Fruit fly (Drosophila melanogaster) whole organism, embryonic: Measurements from ENCODE around the gene CG13026.

Experiments used
- CG10431 ChIP-seq: fragments of 200-800 bp; sonication (Bioruptor generic); optimal IDR thresholded peaks from 3 replicates; lab custom pipeline; 2018; ENCODE audit warnings: missing biosample characterization, mild to moderate bottlenecking, missing genetic modification characterization
- CG13287 ChIP-seq: fragments of 200-800 bp; sonication (Bioruptor generic); IDR thresholded peaks from 2 replicates; pipeline ENCODE4 v1.3.6; 2022; ENCODE audit warnings: missing biosample characterization, missing genetic modification characterization; ENCODE audit not compliant: partially characterized antibody
- CG14441 ChIP-seq: fragments of 200-800 bp; sonication (Bioruptor generic); IDR thresholded peaks from 2 replicates; pipeline ENCODE4 v1.3.6; 2022; ENCODE audit warnings: missing biosample characterization, missing genetic modification characterization
- CG17568 ChIP-seq: fragments of 200-800 bp; sonication (Bioruptor generic); optimal IDR thresholded peaks from 2 replicates; lab custom pipeline; 2018; ENCODE audit warnings: missing biosample characterization, mild to moderate bottlenecking, missing genetic modification characterization, moderate library complexity
- CG17912 ChIP-seq: fragments of 200-800 bp; sonication (Bioruptor generic); optimal IDR thresholded peaks from 2 replicates; lab custom pipeline; 2018; ENCODE audit warnings: missing biosample characterization, mild to moderate bottlenecking, missing genetic modification characterization
- CG30431 ChIP-seq: fragments of 200-800 bp; sonication (Bioruptor generic); optimal IDR thresholded peaks from 2 replicates; lab custom pipeline; 2017; ENCODE audit warnings: missing biosample characterization, missing genetic modification characterization
- CG34224 ChIP-seq: fragments of 200-800 bp; sonication (Bioruptor generic); IDR thresholded peaks from 3 replicates; pipeline ENCODE4 v1.3.6; 2022; ENCODE audit warnings: missing biosample characterization, missing genetic modification characterization; ENCODE audit not compliant: partially characterized antibody
- CG3726 ChIP-seq: fragments of 200-800 bp; sonication (Bioruptor generic); IDR thresholded peaks from 3 replicates; pipeline ENCODE4, ENCODE4 v1.3.6; 2022; ENCODE audit warnings: missing biosample characterization, missing genetic modification characterization
- CG4282 ChIP-seq: fragments of 200-800 bp; sonication (Bioruptor generic); optimal IDR thresholded peaks from 2 replicates; lab custom pipeline; 2016; ENCODE audit warnings: missing biosample characterization, missing genetic modification characterization
- CG4404 ChIP-seq: fragments of 200-800 bp; sonication (Bioruptor generic); IDR thresholded peaks from 2 replicates; pipeline ENCODE4 v1.3.6; 2022; ENCODE audit warnings: missing biosample characterization, missing genetic modification characterization
- CG4424 ChIP-seq: fragments of 200-800 bp; sonication (Bioruptor generic); optimal IDR thresholded peaks from 3 replicates; lab custom pipeline; 2016; ENCODE audit warnings: missing biosample characterization, missing genetic modification characterization
- CG7357 ChIP-seq: fragments of 200-800 bp; sonication (Bioruptor generic); IDR thresholded peaks from 3 replicates; pipeline ENCODE4 v1.3.6; 2022; ENCODE audit warnings: missing biosample characterization, missing genetic modification characterization
- CG7987 ChIP-seq: fragments of 200-800 bp; sonication (Bioruptor generic); optimal IDR thresholded peaks from 2 replicates; lab custom pipeline; 2018; ENCODE audit warnings: missing biosample characterization, mild to moderate bottlenecking, missing genetic modification characterization, moderate library complexity
- CrebB ChIP-seq: fragments of 200-800 bp; sonication (Bioruptor generic); optimal IDR thresholded peaks from 3 replicates; lab custom pipeline; 2018; ENCODE audit warnings: missing biosample characterization, mild to moderate bottlenecking, missing genetic modification characterization
- D ChIP-seq, 2 experiments: fragments of 200-800 bp in 1 of 2; fragments of >200 bp in 1 of 2; sonication (Bioruptor generic) in 1 of 2; optimal IDR thresholded peaks; 2 replicates in 1 of 2; 3 replicates in 1 of 2; lab custom pipeline; 2017; ENCODE audit warnings: mild to moderate bottlenecking in 1 of 2, missing biosample characterization in 1 of 2, missing genetic modification characterization in 1 of 2, missing genetic modification reagents in 1 of 2
- Doc2 ChIP-seq: fragments of 200-800 bp; sonication (Bioruptor generic); IDR thresholded peaks from 2 replicates; pipeline ENCODE4 v1.3.6; 2022; ENCODE audit warnings: missing biosample characterization, missing genetic modification characterization
- Dp ChIP-seq: fragments of 200-800 bp; sonication (Bioruptor generic); optimal IDR thresholded peaks from 2 replicates; lab custom pipeline; 2018; ENCODE audit warnings: missing biosample characterization, mild to moderate bottlenecking, missing genetic modification characterization, moderate library complexity
- ERR ChIP-seq: fragments of 200-800 bp; sonication (Bioruptor generic); optimal IDR thresholded peaks from 2 replicates; lab custom pipeline; 2016; ENCODE audit warnings: missing biosample characterization, missing genetic modification characterization
- H2.0 ChIP-seq: fragments of 200-800 bp; sonication (Bioruptor generic); IDR thresholded peaks from 2 replicates; pipeline ENCODE4 v1.3.6; 2022; ENCODE audit warnings: missing biosample characterization, missing genetic modification characterization
- Hr39 ChIP-seq: fragments of >200 bp; optimal IDR thresholded peaks from 2 replicates; lab custom pipeline; 2017
- Hr51 ChIP-seq, 2 experiments: fragments of 200-800 bp; sonication (Bioruptor generic); optimal IDR thresholded peaks; 2 replicates in 1 of 2; 3 replicates in 1 of 2; lab custom pipeline; 2016 to 2018; ENCODE audit warnings: missing biosample characterization in 2 of 2, missing genetic modification characterization in 2 of 2, mild to moderate bottlenecking in 1 of 2, moderate library complexity in 1 of 2
- Lim3 ChIP-seq: fragments of 200-800 bp; sonication (Bioruptor generic); IDR thresholded peaks from 2 replicates; pipeline ENCODE4 v1.3.6; 2022; ENCODE audit warnings: missing biosample characterization, missing genetic modification characterization
- NFAT ChIP-seq: fragments of 200-800 bp; sonication (Bioruptor generic); IDR thresholded peaks from 2 replicates; pipeline ENCODE4 v1.3.6; 2022; ENCODE audit warnings: missing biosample characterization, missing genetic modification characterization
- Neu2 ChIP-seq: fragments of 200-800 bp; sonication (Bioruptor generic); optimal IDR thresholded peaks from 3 replicates; lab custom pipeline; 2016; ENCODE audit warnings: missing biosample characterization, missing genetic modification characterization, borderline replicate concordance
- Stat92E ChIP-seq, 3 experiments: fragments of >200 bp in 2 of 3; fragments of 200-800 bp in 1 of 3; sonication (Bioruptor generic) in 1 of 3; optimal IDR thresholded peaks; 2 replicates each; lab custom pipeline; 2017 to 2019; ENCODE audit warnings: missing biosample characterization in 3 of 3, missing genetic modification characterization in 3 of 3, mild to moderate bottlenecking in 1 of 3, moderate library complexity in 1 of 3
- Xbp1 ChIP-seq: fragments of 200-800 bp; sonication (Bioruptor generic); optimal IDR thresholded peaks from 3 replicates; lab custom pipeline; 2016; ENCODE audit warnings: missing biosample characterization, mild to moderate bottlenecking, missing genetic modification characterization
- Xrp1 ChIP-seq: fragments of 200-800 bp; sonication (Bioruptor generic); IDR thresholded peaks from 2 replicates; pipeline ENCODE4 v1.3.6; 2022; ENCODE audit warnings: missing biosample characterization, missing genetic modification characterization
- ab ChIP-seq: fragments of 200-800 bp; sonication (Bioruptor generic); optimal IDR thresholded peaks from 2 replicates; lab custom pipeline; 2016; ENCODE audit warnings: missing biosample characterization, missing genetic modification characterization
- ara ChIP-seq: fragments of 200-800 bp; sonication (Bioruptor generic); IDR thresholded peaks from 2 replicates; pipeline ENCODE4 v1.3.6; 2022; ENCODE audit warnings: missing biosample characterization, missing genetic modification characterization
- bcd ChIP-seq: fragments of 200-800 bp; sonication (Bioruptor generic); optimal IDR thresholded peaks from 2 replicates; lab custom pipeline; 2017; ENCODE audit warnings: missing biosample characterization, mild to moderate bottlenecking, missing genetic modification characterization
- bowl ChIP-seq: fragments of 200-800 bp; sonication (Bioruptor generic); IDR thresholded peaks from 2 replicates; pipeline ENCODE4 v1.3.6; 2022; ENCODE audit warnings: missing biosample characterization, missing genetic modification characterization
- chn ChIP-seq: fragments of 200-800 bp; sonication (Bioruptor generic); optimal IDR thresholded peaks from 2 replicates; lab custom pipeline; 2016; ENCODE audit warnings: missing biosample characterization, missing genetic modification characterization
- corto ChIP-seq: fragments of 200-800 bp; sonication (Bioruptor generic); optimal IDR thresholded peaks from 2 replicates; lab custom pipeline; 2016; ENCODE audit warnings: missing biosample characterization, mild to moderate bottlenecking, missing genetic modification characterization, moderate library complexity
- gce ChIP-seq: fragments of 200-800 bp; sonication (Bioruptor generic); IDR thresholded peaks from 3 replicates; pipeline ENCODE4 v1.3.6; 2022; ENCODE audit warnings: missing biosample characterization, missing genetic modification characterization
- gcm2 ChIP-seq: fragments of 200-800 bp; sonication (Bioruptor generic); optimal IDR thresholded peaks from 2 replicates; lab custom pipeline; 2016; ENCODE audit warnings: missing biosample characterization, missing genetic modification characterization
- gt ChIP-seq: fragments of 200-800 bp; sonication (Bioruptor generic); IDR thresholded peaks from 2 replicates; pipeline ENCODE4 v1.3.6; 2022; ENCODE audit warnings: missing biosample characterization, missing genetic modification characterization
- her ChIP-seq: fragments of 200-800 bp; sonication (Bioruptor generic); optimal IDR thresholded peaks from 2 replicates; lab custom pipeline; 2016; ENCODE audit warnings: missing biosample characterization, missing genetic modification characterization
- insv ChIP-seq, 2 experiments: fragments of 200-800 bp; sonication (Bioruptor generic); optimal IDR thresholded peaks; 3 replicates each; lab custom pipeline; 2016 to 2018; ENCODE audit warnings: missing biosample characterization in 2 of 2, missing genetic modification characterization in 2 of 2
- inv ChIP-seq: fragments of 200-800 bp; sonication (Bioruptor generic); IDR thresholded peaks from 2 replicates; pipeline ENCODE4 v1.3.6; 2022; ENCODE audit warnings: missing biosample characterization, missing genetic modification characterization; ENCODE audit not compliant: partially characterized antibody
- ken ChIP-seq: fragments of 200-800 bp; sonication (Bioruptor generic); IDR thresholded peaks from 3 replicates; pipeline ENCODE4 v1.3.6; 2022; ENCODE audit warnings: missing biosample characterization, missing genetic modification characterization
- knrl ChIP-seq: fragments of 200-800 bp; sonication (Bioruptor generic); IDR thresholded peaks from 3 replicates; pipeline ENCODE4 v1.3.6; 2022; ENCODE audit warnings: missing biosample characterization, missing genetic modification characterization; ENCODE audit not compliant: partially characterized antibody
- pita ChIP-seq: fragments of 200-800 bp; sonication (Bioruptor generic); optimal IDR thresholded peaks from 2 replicates; lab custom pipeline; 2017; ENCODE audit warnings: missing biosample characterization, mild to moderate bottlenecking, missing genetic modification characterization
- run ChIP-seq: fragments of 200-800 bp; sonication (Bioruptor generic); optimal IDR thresholded peaks from 3 replicates; lab custom pipeline; 2018; ENCODE audit warnings: missing biosample characterization, mild to moderate bottlenecking, missing genetic modification characterization
- schlank ChIP-seq: fragments of 200-800 bp; sonication (Bioruptor generic); optimal IDR thresholded peaks from 2 replicates; lab custom pipeline; 2018; ENCODE audit warnings: missing biosample characterization, mild to moderate bottlenecking, missing genetic modification characterization
- scrt ChIP-seq: fragments of 200-800 bp; sonication (Bioruptor generic); optimal IDR thresholded peaks from 2 replicates; lab custom pipeline; 2018; ENCODE audit warnings: missing biosample characterization, mild to moderate bottlenecking, missing genetic modification characterization, moderate library complexity
- slou ChIP-seq: fragments of 200-800 bp; sonication (Bioruptor generic); optimal IDR thresholded peaks from 3 replicates; lab custom pipeline; 2016; ENCODE audit warnings: missing biosample characterization, missing genetic modification characterization
- so ChIP-seq: fragments of 200-800 bp; sonication (Bioruptor generic); IDR thresholded peaks from 3 replicates; pipeline ENCODE4 v1.3.6; 2022; ENCODE audit warnings: missing biosample characterization, missing genetic modification characterization
- trem ChIP-seq: fragments of 200-800 bp; optimal IDR thresholded peaks from 3 replicates; lab custom pipeline; 2019; ENCODE audit warnings: missing biosample characterization, mild to moderate bottlenecking, missing genetic modification characterization, moderate library complexity
- usp ChIP-seq: fragments of >200 bp; optimal IDR thresholded peaks from 2 replicates; lab custom pipeline; 2017; ENCODE audit warnings: missing biosample characterization, missing genetic modification characterization
- wek ChIP-seq: fragments of 200-800 bp; sonication (Bioruptor generic); optimal IDR thresholded peaks from 3 replicates; lab custom pipeline; 2018; ENCODE audit warnings: missing biosample characterization, mild to moderate bottlenecking, missing genetic modification characterization, moderate library complexity

CG13026 gene

DNA sequence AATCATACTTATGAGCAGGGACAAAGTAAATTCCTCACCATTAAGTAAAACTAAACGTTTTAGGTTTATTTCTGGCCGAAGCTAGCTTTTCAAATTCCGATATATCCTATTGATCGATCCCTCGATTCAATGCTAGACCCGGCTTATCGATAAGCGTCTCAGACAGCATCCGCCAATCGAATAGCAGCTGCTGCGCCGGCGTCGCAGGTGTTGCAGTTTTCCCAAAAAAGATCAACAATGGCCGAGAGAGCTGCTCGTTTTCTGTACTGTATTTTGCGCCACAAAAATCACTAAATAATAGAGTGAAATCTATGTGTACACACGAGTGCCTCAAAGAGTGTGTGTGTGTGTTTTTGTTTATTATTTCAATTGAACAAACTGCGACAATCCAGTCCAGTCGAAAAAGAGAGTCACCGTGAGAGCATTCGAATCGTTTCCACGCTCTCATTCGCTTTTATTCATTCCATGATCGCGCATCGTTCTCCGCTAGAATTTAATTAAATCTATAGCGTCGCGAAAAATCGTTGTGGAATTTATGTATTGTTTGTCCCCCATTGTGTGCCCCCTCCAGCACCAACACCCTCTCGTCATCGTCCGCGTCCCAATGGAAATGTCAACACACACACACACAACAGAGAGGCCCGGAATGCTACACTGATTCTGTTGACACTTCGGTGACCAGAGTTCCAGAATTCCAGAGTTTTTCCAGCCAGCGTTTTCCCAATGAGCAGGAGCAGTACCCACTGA is 12.3 kb downstream of the CG13026 start (continued):
- TF ChIP-seq bcd (GFP tag; lab: Kevin White, UChicago) (no peak), CG4282 (no peak), Xrp1 (GFP tag; lab: Robert Waterston, UW) (no peak), knrl (no peak), bowl (no peak), so (GFP tag; lab: Robert Waterston, UW) (0 out of 3 replicates have a peak, but pooled peaks have one; percentile 9), CG7987 (no peak), Doc2 (GFP tag; lab: Robert Waterston, UW) (no peak), Hr39 (lab: Kevin White, UChicago) (no peak), ken (no peak), Xbp1 (GFP tag; lab: Kevin White, UChicago) (no peak), chn (GFP tag; lab: Kevin White, UChicago) (no peak), inv (GFP tag; lab: Robert Waterston, UW) (no peak; the same call in 1 of the 2 replicates), run (tag; lab: Kevin White, UChicago) (no peak), gcm2 (GFP tag; lab: Kevin White, UChicago) (no peak), insv (GFP tag; optimal IDR thresholded peaks at IDR 0.05; lab: Kevin White, UChicago) (no peak), Stat92E (GFP tag; optimal IDR thresholded peaks at IDR 0.05; lab: Kevin White, UChicago) (no peak), CG3726 (GFP tag; lab: Robert Waterston, UW) (no peak), pita (GFP tag; lab: Kevin White, UChicago) (no peak), CG14441 (GFP tag; lab: Robert Waterston, UW) (no peak), trem (tag; lab: Kevin White, UChicago) (peak; percentile 14), ara (GFP tag; lab: Robert Waterston, UW) (no peak), scrt (no peak), CG4404 (GFP tag; lab: Robert Waterston, UW) (no peak), CG30431 (GFP tag; lab: Kevin White, UChicago) (no peak), ERR (GFP tag; lab: Kevin White, UChicago) (no peak), ab (no peak), Lim3 (GFP tag; lab: Robert Waterston, UW) (no peak), her (GFP tag; lab: Kevin White, UChicago) (no peak), CrebB (tag; lab: Kevin White, UChicago) (no peak), CG7357 (GFP tag; lab: Robert Waterston, UW) (no peak), corto (GFP tag; lab: Kevin White, UChicago) (no peak), CG17568 (GFP tag; lab: Kevin White, UChicago) (no peak), Dp (GFP tag; lab: Kevin White, UChicago) (peak; percentile 76), usp (GFP tag; lab: Kevin White, UChicago) (no peak), CG13287 (GFP tag; lab: Robert Waterston, UW) (peak; percentile 71), slou (no peak), CG17912 (GFP tag; lab: Kevin White, UChicago) (no peak), H2.0 (no peak), wek (GFP tag; lab: Kevin White, UChicago) (no peak), gt (GFP tag; lab: Robert Waterston, UW) (no peak), Neu2 (no peak), D (optimal IDR thresholded peaks at IDR 0.05; lab: Kevin White, UChicago) (no peak), D (GFP tag; optimal IDR thresholded peaks at IDR 0.05; lab: Kevin White, UChicago) (no peak), CG10431 (no peak), Hr51 (GFP tag; optimal IDR thresholded peaks at IDR 0.05; lab: Kevin White, UChicago) (no peak), CG4424 (GFP tag; lab: Kevin White, UChicago) (no peak), CG34224 (peak; percentile 63), gce (GFP tag; lab: Robert Waterston, UW) (no peak), NFAT (GFP tag; lab: Robert Waterston, UW) (no peak), schlank (no peak)
